Worm (Caenorhabditis elegans) whole organism, mixed stage, embryonic: ENCODE data around the gene scl-9.

ENCODE experiments used
- M03D4.4 ChIP-seq: sonication (generic microtip); optimal IDR thresholded peaks from 2 replicates; lab custom pipeline; 2017; ENCODE audit warnings: mild to moderate bottlenecking, missing genetic modification characterization, missing compliant biosample characterization
- lin-13 ChIP-seq: fragments of 150-350 bp; optimal IDR thresholded peaks from 2 replicates; lab custom pipeline; 2014; ENCODE audit warnings: missing biosample characterization, missing genetic modification characterization
- lsy-2 ChIP-seq: fragments of 150-350 bp; optimal IDR thresholded peaks from 2 replicates; lab custom pipeline; 2014; ENCODE audit warnings: missing biosample characterization, missing genetic modification characterization
- mab-5 ChIP-seq: fragments of 150-350 bp; optimal IDR thresholded peaks from 2 replicates; lab custom pipeline; 2014; ENCODE audit warnings: missing biosample characterization, missing genetic modification characterization
- mep-1 ChIP-seq: fragments of 150-350 bp; optimal IDR thresholded peaks from 2 replicates; lab custom pipeline; 2017; ENCODE audit warnings: missing biosample characterization, missing genetic modification reagents, missing genetic modification characterization, inconsistent platforms
- nhr-12 ChIP-seq: fragments of 150-350 bp; optimal IDR thresholded peaks from 2 replicates; lab custom pipeline; 2014; ENCODE audit warnings: missing biosample characterization, missing genetic modification characterization
- nhr-2 ChIP-seq: fragments of 150-350 bp; optimal IDR thresholded peaks from 2 replicates; lab custom pipeline; 2014; ENCODE audit warnings: missing biosample characterization, missing genetic modification characterization
- nhr-237 ChIP-seq: fragments of 150-350 bp; optimal IDR thresholded peaks from 2 replicates; lab custom pipeline; 2014; ENCODE audit warnings: missing biosample characterization, missing genetic modification characterization
- nhr-28 ChIP-seq: fragments of 150-350 bp; optimal IDR thresholded peaks from 2 replicates; lab custom pipeline; 2014; ENCODE audit warnings: missing biosample characterization, missing genetic modification characterization
- snpc-4 ChIP-seq: fragments of 150-350 bp; optimal IDR thresholded peaks from 2 replicates; lab custom pipeline; 2014; ENCODE audit warnings: missing biosample characterization, missing genetic modification characterization
- zip-8 ChIP-seq: fragments of 150-350 bp; optimal IDR thresholded peaks from 2 replicates; lab custom pipeline; 2014; ENCODE audit warnings: missing biosample characterization, missing genetic modification characterization
- ztf-11 ChIP-seq: fragments of 150-350 bp; optimal IDR thresholded peaks from 2 replicates; lab custom pipeline; 2014; ENCODE audit warnings: missing biosample characterization, missing genetic modification characterization

DNA sequence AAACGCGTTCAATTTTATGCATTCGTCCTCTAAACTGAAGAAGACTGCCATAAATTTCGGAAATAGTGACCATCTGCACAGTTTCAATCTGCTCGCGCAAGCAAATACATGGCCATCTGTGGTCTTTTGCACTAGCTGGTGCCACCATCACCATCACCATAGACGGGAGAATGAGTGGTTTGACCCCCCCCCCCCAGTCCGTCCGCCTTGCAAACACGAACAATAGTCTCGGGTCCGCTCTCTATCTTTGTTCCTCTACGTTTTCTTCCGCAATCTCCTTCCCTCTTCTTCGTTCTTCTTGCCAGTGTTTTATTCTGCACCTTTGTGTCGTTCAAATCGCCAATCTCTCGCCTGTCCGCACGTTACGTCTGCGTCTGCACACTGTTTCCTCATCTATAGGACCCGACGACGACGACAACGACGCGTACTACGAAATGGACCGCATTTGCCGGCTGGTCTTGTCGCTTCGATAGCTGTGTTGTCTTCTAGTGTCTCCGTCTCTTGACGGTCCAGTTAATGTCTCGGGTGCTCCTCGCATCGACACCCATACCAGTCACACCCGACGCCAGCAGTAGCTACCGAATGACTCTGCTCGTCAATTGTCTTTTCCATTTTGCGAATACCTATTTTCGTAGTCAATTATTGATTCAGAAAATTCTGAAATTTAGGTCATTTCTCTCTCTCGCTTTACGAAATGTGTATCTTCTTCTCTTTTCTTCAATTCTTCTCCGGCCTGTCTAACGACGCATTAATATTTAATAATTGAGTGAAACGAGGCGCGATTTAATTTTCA, 17.1 kb upstream of the scl-9 start:
- TF ChIP-seq mab-5 (tag; lab: Kevin White, UChicago): no peak
- TF ChIP-seq nhr-2 (tag; lab: Kevin White, UChicago): peak; percentile 20
- TF ChIP-seq nhr-28 (tag; lab: Kevin White, UChicago): no peak
- TF ChIP-seq ztf-11 (tag; lab: Kevin White, UChicago): no peak
- no peak for TF ChIP-seq lsy-2 (tag; lab: Kevin White, UChicago)
- TF ChIP-seq nhr-237: no peak
- TF ChIP-seq mep-1 (tag; lab: Kevin White, UChicago): no peak
- TF ChIP-seq zip-8: no peak
- peak; percentile 9 for TF ChIP-seq M03D4.4 (tag; lab: Kevin White, UChicago)
- peak; percentile 43 for TF ChIP-seq nhr-12 (tag; lab: Kevin White, UChicago)
- TF ChIP-seq lin-13 (tag; lab: Kevin White, UChicago): peak; percentile 22
- TF ChIP-seq snpc-4 (tag; lab: Kevin White, UChicago): no peak
